Fruit fly (Drosophila melanogaster): ENCODE data around the gene ICA69.

ICA69 gene

DNA sequence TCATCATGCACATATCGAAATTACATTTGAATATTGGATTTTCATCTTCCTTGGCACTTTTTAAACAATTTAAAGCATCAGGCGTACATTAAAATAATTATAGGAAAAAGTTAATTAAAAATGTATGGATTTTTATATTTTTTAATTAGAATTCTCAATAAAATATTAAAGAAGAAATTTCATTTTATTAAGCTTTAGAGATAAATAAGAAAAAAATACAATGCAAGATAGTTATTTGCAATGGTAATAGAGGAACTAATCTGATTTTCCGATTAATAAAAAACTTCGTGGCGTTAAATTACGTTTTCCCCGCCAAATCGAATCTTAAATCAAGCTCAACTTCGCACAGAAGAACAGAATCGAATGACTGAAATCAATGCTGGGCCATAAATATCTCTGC, 9.9 kb upstream of the ICA69 start, which contains the start of gene CG43938:
Gene CG43938 (plus strand): TSS at position 301 of the 400 bp plus-strand sequence.
- TF ChIP-seq fd85E (GFP tag; optimal IDR thresholded peaks at IDR 0.05), result no peak
- no peak for TF ChIP-seq eg (GFP tag; IDR thresholded peaks at IDR 0.05)
- TF ChIP-seq vri (GFP tag; optimal IDR thresholded peaks at IDR 0.05), result no peak
- no peak for TF ChIP-seq fkh (GFP tag; optimal IDR thresholded peaks at IDR 0.05)
- TF ChIP-seq Hr4 (GFP tag; optimal IDR thresholded peaks at IDR 0.05), result no peak
- TF ChIP-seq CG6163 (GFP tag; IDR thresholded peaks at IDR 0.05), result no peak
- no peak for TF ChIP-seq esn (GFP tag; optimal IDR thresholded peaks at IDR 0.05)
- TF ChIP-seq dac (GFP tag; optimal IDR thresholded peaks at IDR 0.05), result no peak
- TF ChIP-seq CG11294 (GFP tag; IDR thresholded peaks at IDR 0.05), result no peak
- TF ChIP-seq CG9139 (GFP tag; optimal IDR thresholded peaks at IDR 0.05), result no peak
- TF ChIP-seq Ets96B (tag; optimal IDR thresholded peaks at IDR 0.05), result no peak
- no peak for TF ChIP-seq CG7368 (GFP tag; optimal IDR thresholded peaks at IDR 0.05)
- TF ChIP-seq svp (GFP tag), result no peak
- no peak for TF ChIP-seq CG31627 (GFP tag; optimal IDR thresholded peaks at IDR 0.05)
- no peak for TF ChIP-seq Lpt (GFP tag; optimal IDR thresholded peaks at IDR 0.05)
- TF ChIP-seq CG34406 (GFP tag; optimal IDR thresholded peaks at IDR 0.05), result no peak
- no peak for TF ChIP-seq Eip78C (GFP tag)

- TF ChIP-seq Eip93F (GFP tag; optimal IDR thresholded peaks at IDR 0.05), result no peak
- peak; percentile 48 for TF ChIP-seq CG3032 (tag; optimal IDR thresholded peaks at IDR 0.05)
- TF ChIP-seq cyc (GFP tag; optimal IDR thresholded peaks at IDR 0.05), result no peak
- no peak for TF ChIP-seq CG6792 (GFP tag; optimal IDR thresholded peaks at IDR 0.05)
- TF ChIP-seq CG9139 (GFP tag; optimal IDR thresholded peaks at IDR 0.05), result peak; percentile 48
- no peak for TF ChIP-seq CG6163 (GFP tag; IDR thresholded peaks at IDR 0.05)
- no peak for TF ChIP-seq fkh (GFP tag; optimal IDR thresholded peaks at IDR 0.05)
- peak; percentile 63 for TF ChIP-seq Ets96B (tag; optimal IDR thresholded peaks at IDR 0.05)
- TF ChIP-seq Gug (GFP tag; IDR thresholded peaks at IDR 0.05), result no peak
- no peak for TF ChIP-seq CG11902 (GFP tag; optimal IDR thresholded peaks at IDR 0.05)
- TF ChIP-seq vri (GFP tag; optimal IDR thresholded peaks at IDR 0.05), result no peak
- TF ChIP-seq CG10631 (GFP tag; optimal IDR thresholded peaks at IDR 0.05), result peak; percentile 52
- TF ChIP-seq Smox (GFP tag; optimal IDR thresholded peaks at IDR 0.05), result no peak
- no peak for TF ChIP-seq pdm3 (GFP tag; optimal IDR thresholded peaks at IDR 0.05)
- peak; percentile 52 for TF ChIP-seq CG6276 (GFP tag; optimal IDR thresholded peaks at IDR 0.05)
- TF ChIP-seq fd59A (GFP tag; optimal IDR thresholded peaks at IDR 0.05), result peak; percentile 15
- TF ChIP-seq eg (GFP tag; IDR thresholded peaks at IDR 0.05), result no peak
- no peak for TF ChIP-seq CG11294 (GFP tag; IDR thresholded peaks at IDR 0.05)
- TF ChIP-seq CG8319 (GFP tag; optimal IDR thresholded peaks at IDR 0.05), result no peak
- TF ChIP-seq Hr39 (GFP tag; optimal IDR thresholded peaks at IDR 0.05), result no peak
- peak; percentile 23 for TF ChIP-seq net (GFP tag; optimal IDR thresholded peaks at IDR 0.05)
- no peak for TF ChIP-seq Ets21C (GFP tag; optimal IDR thresholded peaks at IDR 0.05)
- peak; percentile 42 for TF ChIP-seq spab (GFP tag; optimal IDR thresholded peaks at IDR 0.05)
- TF ChIP-seq CG8632 (GFP tag; optimal IDR thresholded peaks at IDR 0.05), result no peak
- peak; percentile 50 for TF ChIP-seq CG3919 (GFP tag; optimal IDR thresholded peaks at IDR 0.05)
- no peak for TF ChIP-seq dsx (GFP tag; optimal IDR thresholded peaks at IDR 0.05; ENCODE audit: poor library complexity, severe bottlenecking)
- no peak for TF ChIP-seq Blimp-1 (GFP tag; optimal IDR thresholded peaks at IDR 0.05)
- TF ChIP-seq CG10669 (GFP tag; optimal IDR thresholded peaks at IDR 0.05), result peak; percentile 22
- peak; percentile 46 for TF ChIP-seq achi (GFP tag; optimal IDR thresholded peaks at IDR 0.05)
- TF ChIP-seq Hr4 (GFP tag; optimal IDR thresholded peaks at IDR 0.05), result peak; percentile 0
- TF ChIP-seq CG15336 (GFP tag; IDR thresholded peaks at IDR 0.05), result no peak
- TF ChIP-seq svp (GFP tag), result no peak
- no peak for TF ChIP-seq CG31627 (GFP tag; optimal IDR thresholded peaks at IDR 0.05)
- no peak for TF ChIP-seq CG11762 (GFP tag; optimal IDR thresholded peaks at IDR 0.05; ENCODE audit: insufficient read depth)
- no peak for TF ChIP-seq fd85E (GFP tag; optimal IDR thresholded peaks at IDR 0.05)
- peak; percentile 43 for TF ChIP-seq Lpt (GFP tag; optimal IDR thresholded peaks at IDR 0.05)
- no peak for TF ChIP-seq CG1621 (tag; optimal IDR thresholded peaks at IDR 0.05)
- no peak for TF ChIP-seq esn (GFP tag; optimal IDR thresholded peaks at IDR 0.05)
- peak; percentile 2 for TF ChIP-seq OdsH (GFP tag; optimal IDR thresholded peaks at IDR 0.05)
- peak in 1 of 2 experiments; percentile 51 for TF ChIP-seq salr (GFP tag; optimal IDR thresholded peaks at IDR 0.05)
- TF ChIP-seq lz (GFP tag; optimal IDR thresholded peaks at IDR 0.05), result no peak
- TF ChIP-seq CG4318 (GFP tag; optimal IDR thresholded peaks at IDR 0.05), result peak; percentile 45
- TF ChIP-seq Sox14 (GFP tag; optimal IDR thresholded peaks at IDR 0.05), result no peak
- no peak for TF ChIP-seq dac (GFP tag; optimal IDR thresholded peaks at IDR 0.05)
- TF ChIP-seq Met (GFP tag; optimal IDR thresholded peaks at IDR 0.05), result no peak
- TF ChIP-seq Eip75B (GFP tag; optimal IDR thresholded peaks at IDR 0.05), result no peak
Measured at dm6 chr3L:21122522-21122923, 8.7 kb upstream of the ICA69 start.

All from whole organism, prepupa.